Worm (Caenorhabditis elegans) whole organism, L3 larva: ENCODE results near the gene mrp-8.

Source experiments
- R02D3.7 ChIP-seq: fragments of 150-350 bp; optimal IDR thresholded peaks from 2 replicates; lab custom pipeline; 2014; ENCODE audit warnings: missing biosample characterization, missing genetic modification characterization
- ceh-16 ChIP-seq: sonication (generic microtip); optimal IDR thresholded peaks from 2 replicates; lab custom pipeline; 2017; ENCODE audit warnings: missing biosample characterization, missing genetic modification characterization
- ceh-28 ChIP-seq: fragments of 150-350 bp; optimal IDR thresholded peaks from 2 replicates; lab custom pipeline; 2014; ENCODE audit warnings: missing biosample characterization, missing genetic modification reagents, missing genetic modification characterization
- daf-12 ChIP-seq: fragments of 150-350 bp; optimal IDR thresholded peaks from 2 replicates; lab custom pipeline; 2014; ENCODE audit warnings: missing biosample characterization, missing genetic modification reagents, missing genetic modification characterization
- elt-3 ChIP-seq, 3 experiments: fragments of 150-350 bp in 1 of 3; sonication (generic microtip) in 2 of 3; optimal IDR thresholded peaks; 2 replicates in 2 of 3; 4 replicates in 1 of 3; lab custom pipeline; 2014 to 2017; ENCODE audit warnings: missing biosample characterization in 3 of 3, missing genetic modification characterization in 3 of 3
- hmg-11 ChIP-seq: sonication (generic microtip); optimal IDR thresholded peaks from 2 replicates; lab custom pipeline; 2016; ENCODE audit warnings: missing genetic modification characterization, missing compliant biosample characterization
- jun-1 ChIP-seq: fragments of 150-350 bp; optimal IDR thresholded peaks from 2 replicates; lab custom pipeline; 2014; ENCODE audit warnings: missing biosample characterization, missing genetic modification reagents, missing genetic modification characterization
- nhr-11 ChIP-seq: fragments of 150-350 bp; optimal IDR thresholded peaks from 2 replicates; lab custom pipeline; 2014; ENCODE audit warnings: missing biosample characterization, missing genetic modification characterization
- pha-4 ChIP-seq: fragments of 150-350 bp; optimal IDR thresholded peaks from 2 replicates; lab custom pipeline; 2014; ENCODE audit warnings: missing biosample characterization, missing genetic modification reagents, missing genetic modification characterization
- unc-62 ChIP-seq: fragments of 150-350 bp; sonication (generic microtip); optimal IDR thresholded peaks from 4 replicates; lab custom pipeline; 2014; ENCODE audit warnings: missing biosample characterization, missing genetic modification reagents, missing genetic modification characterization
- zag-1 ChIP-seq: fragments of 150-350 bp; optimal IDR thresholded peaks from 2 replicates; lab custom pipeline; 2014; ENCODE audit warnings: missing biosample characterization, missing genetic modification characterization
- ztf-11 ChIP-seq: fragments of 150-350 bp; optimal IDR thresholded peaks from 2 replicates; lab custom pipeline; 2014; ENCODE audit warnings: missing biosample characterization, missing genetic modification characterization

- TF ChIP-seq ztf-11 (tag; lab: Kevin White, UChicago) = no peak
- TF ChIP-seq ceh-28 (tag; lab: Kevin White, UChicago) = no peak
- TF ChIP-seq daf-12 (tag; lab: Kevin White, UChicago) = no peak
- no peak for TF ChIP-seq jun-1 (tag; lab: Kevin White, UChicago)
- TF ChIP-seq hmg-11 (tag; lab: Kevin White, UChicago) = no peak
- TF ChIP-seq ceh-16 (tag; lab: Kevin White, UChicago) = no peak
- no peak for TF ChIP-seq elt-3 (tag; optimal IDR thresholded peaks at IDR 0.05; lab: Kevin White, UChicago)
- TF ChIP-seq pha-4 = no peak
- no peak for TF ChIP-seq unc-62
- TF ChIP-seq R02D3.7 = no peak
- no peak for TF ChIP-seq nhr-11
- no peak for TF ChIP-seq zag-1 (tag; lab: Kevin White, UChicago)
These were observed 4.5 kb upstream of the mrp-8 start, which contains the start of gene pqn-92 for ce11 chrIII:12307475-12307874.
